Fruit fly (Drosophila melanogaster) whole organism, adult: ENCODE results near the gene CG32812.

Experiments
- CG11617 ChIP-seq: fragments of 200-800 bp; sonication (Bioruptor generic); optimal IDR thresholded peaks from 2 replicates; lab custom pipeline; 2017; ENCODE audit warnings: mild to moderate bottlenecking, missing biosample characterization, missing genetic modification reagents, missing genetic modification characterization
- CG12768 ChIP-seq: fragments of 200-800 bp; sonication (Bioruptor generic); optimal IDR thresholded peaks from 2 replicates; lab custom pipeline; 2017; ENCODE audit warnings: missing biosample characterization, missing genetic modification characterization, mild to moderate bottlenecking, moderate library complexity, missing genetic modification reagents
- CG14711 ChIP-seq: fragments of 200-800 bp; sonication (Bioruptor generic); optimal IDR thresholded peaks from 2 replicates; lab custom pipeline; 2018; ENCODE audit warnings: missing biosample characterization, mild to moderate bottlenecking, missing genetic modification characterization, moderate library complexity
- CG33017 ChIP-seq: fragments of 200-800 bp; sonication (Bioruptor generic); optimal IDR thresholded peaks from 2 replicates; lab custom pipeline; 2018; ENCODE audit warnings: missing biosample characterization, mild to moderate bottlenecking, missing genetic modification characterization, moderate library complexity
- CG5204 ChIP-seq: fragments of 200-800 bp; sonication (Bioruptor generic); optimal IDR thresholded peaks from 2 replicates; lab custom pipeline; 2016; ENCODE audit warnings: missing biosample characterization, missing genetic modification characterization
- CG7045 ChIP-seq: fragments of 200-800 bp; sonication (Bioruptor generic); optimal IDR thresholded peaks from 2 replicates; lab custom pipeline; 2017; ENCODE audit warnings: missing biosample characterization, mild to moderate bottlenecking, missing genetic modification characterization
- CG7101 ChIP-seq: fragments of 200-800 bp; sonication (Bioruptor generic); optimal IDR thresholded peaks from 2 replicates; lab custom pipeline; 2018; ENCODE audit warnings: missing biosample characterization, mild to moderate bottlenecking, missing genetic modification characterization, moderate library complexity
- Clk ChIP-seq: fragments of 200-800 bp; sonication (Bioruptor generic); optimal IDR thresholded peaks from 2 replicates; lab custom pipeline; 2017; ENCODE audit warnings: missing biosample characterization, missing genetic modification characterization
- Crg-1 ChIP-seq: fragments of 200-800 bp; sonication (Bioruptor generic); optimal IDR thresholded peaks from 2 replicates; lab custom pipeline; 2016; ENCODE audit warnings: missing biosample characterization, missing genetic modification characterization
- Mnt ChIP-seq: fragments of 200-800 bp; sonication (Bioruptor generic); optimal IDR thresholded peaks from 2 replicates; lab custom pipeline; 2016; ENCODE audit warnings: missing biosample characterization, mild to moderate bottlenecking, missing genetic modification characterization
- bab1 ChIP-seq: fragments of 200-800 bp; sonication (Bioruptor generic); optimal IDR thresholded peaks from 3 replicates; lab custom pipeline; 2019; ENCODE audit warnings: missing biosample characterization, mild to moderate bottlenecking, missing genetic modification characterization, moderate library complexity
- cic ChIP-seq: fragments of 200-800 bp; sonication (Bioruptor generic); optimal IDR thresholded peaks from 2 replicates; lab custom pipeline; 2017; ENCODE audit warnings: missing biosample characterization, mild to moderate bottlenecking, missing genetic modification characterization, moderate library complexity
- pad ChIP-seq: fragments of 200-800 bp; sonication (Bioruptor generic); optimal IDR thresholded peaks from 3 replicates; lab custom pipeline; 2017; ENCODE audit warnings: missing biosample characterization, missing genetic modification characterization, mild to moderate bottlenecking, moderate library complexity, missing genetic modification reagents

dm6 chrX:1282433-1282832 is 4.7 kb upstream of the CG32812 start:
- TF ChIP-seq CG5204 (no peak), CG7045 (GFP tag; lab: Kevin White, UChicago) (no peak), CG14711 (no peak), CG12768 (GFP tag; lab: Kevin White, UChicago) (no peak), Clk (no peak), Crg-1 (GFP tag; lab: Kevin White, UChicago) (no peak), Mnt (no peak), CG33017 (tag; lab: Kevin White, UChicago) (no peak), CG7101 (tag; lab: Kevin White, UChicago) (no peak), CG11617 (GFP tag; lab: Kevin White, UChicago) (no peak), pad (no peak), cic (GFP tag; lab: Kevin White, UChicago) (no peak), bab1 (GFP tag; lab: Kevin White, UChicago) (no peak)
